Worm (Caenorhabditis elegans) whole organism, L3 larva: ENCODE measurements around the gene exos-1.

ENCODE experiments used
- ZK546.5 ChIP-seq: sonication (generic microtip); optimal IDR thresholded peaks from 2 replicates; lab custom pipeline; 2017; ENCODE audit warnings: missing biosample characterization, missing genetic modification characterization
- ama-1 ChIP-seq: fragments of 150-350 bp; optimal IDR thresholded peaks from 2 replicates; lab custom pipeline; 2018
- ceh-16 ChIP-seq: sonication (generic microtip); optimal IDR thresholded peaks from 2 replicates; lab custom pipeline; 2017; ENCODE audit warnings: missing biosample characterization, missing genetic modification characterization
- ceh-28 ChIP-seq: fragments of 150-350 bp; optimal IDR thresholded peaks from 2 replicates; lab custom pipeline; 2014; ENCODE audit warnings: missing biosample characterization, missing genetic modification reagents, missing genetic modification characterization
- ceh-82 ChIP-seq: fragments of 150-350 bp; optimal IDR thresholded peaks from 2 replicates; lab custom pipeline; 2014; ENCODE audit warnings: missing biosample characterization, missing genetic modification characterization
- daf-12 ChIP-seq: fragments of 150-350 bp; optimal IDR thresholded peaks from 2 replicates; lab custom pipeline; 2014; ENCODE audit warnings: missing biosample characterization, missing genetic modification reagents, missing genetic modification characterization
- egl-27 ChIP-seq: sonication (generic microtip); optimal IDR thresholded peaks from 4 replicates; lab custom pipeline; 2017; ENCODE audit warnings: missing biosample characterization, missing genetic modification reagents, missing genetic modification characterization
- elt-1 ChIP-seq: fragments of 150-350 bp; optimal IDR thresholded peaks from 2 replicates; lab custom pipeline; 2014; ENCODE audit warnings: missing biosample characterization, missing genetic modification characterization
- elt-2 ChIP-seq: sonication (generic microtip); optimal IDR thresholded peaks from 2 replicates; lab custom pipeline; 2016; ENCODE audit warnings: missing genetic modification reagents, mild to moderate bottlenecking, missing genetic modification characterization, missing compliant biosample characterization
- elt-3 ChIP-seq, 3 experiments: fragments of 150-350 bp in 1 of 3; sonication (generic microtip) in 2 of 3; optimal IDR thresholded peaks; 2 replicates in 2 of 3; 4 replicates in 1 of 3; lab custom pipeline; 2014 to 2017; ENCODE audit warnings: missing biosample characterization in 3 of 3, missing genetic modification characterization in 3 of 3
- fkh-10 ChIP-seq: sonication (generic microtip); optimal IDR thresholded peaks from 2 replicates; lab custom pipeline; 2017; ENCODE audit warnings: missing biosample characterization, missing genetic modification reagents, missing genetic modification characterization
- fkh-2 ChIP-seq: fragments of 150-350 bp; optimal IDR thresholded peaks from 2 replicates; lab custom pipeline; 2014; ENCODE audit warnings: missing biosample characterization, missing genetic modification reagents, missing genetic modification characterization
- fos-1 ChIP-seq: fragments of 150-350 bp; optimal IDR thresholded peaks from 2 replicates; lab custom pipeline; 2014; ENCODE audit warnings: missing biosample characterization, missing genetic modification characterization
- jun-1 ChIP-seq: fragments of 150-350 bp; optimal IDR thresholded peaks from 2 replicates; lab custom pipeline; 2014; ENCODE audit warnings: missing biosample characterization, missing genetic modification reagents, missing genetic modification characterization
- lin-15B ChIP-seq: fragments of 150-350 bp; optimal IDR thresholded peaks from 2 replicates; lab custom pipeline; 2014; ENCODE audit warnings: missing biosample characterization, missing genetic modification characterization
- lsy-12 ChIP-seq: sonication (generic microtip); optimal IDR thresholded peaks from 2 replicates; lab custom pipeline; 2016; ENCODE audit warnings: mild to moderate bottlenecking, missing genetic modification characterization, missing compliant biosample characterization
- nfya-1 ChIP-seq: sonication (generic microtip); optimal IDR thresholded peaks from 2 replicates; lab custom pipeline; 2017; ENCODE audit warnings: missing genetic modification characterization, mild to moderate bottlenecking, missing compliant biosample characterization, antibody characterized with exemption, moderate library complexity; ENCODE audit not compliant: insufficient read depth
- nhr-11 ChIP-seq: fragments of 150-350 bp; optimal IDR thresholded peaks from 2 replicates; lab custom pipeline; 2014; ENCODE audit warnings: missing biosample characterization, missing genetic modification characterization
- nhr-12 ChIP-seq: fragments of 150-350 bp; optimal IDR thresholded peaks from 2 replicates; lab custom pipeline; 2014; ENCODE audit warnings: missing biosample characterization, missing genetic modification characterization
- nhr-23 ChIP-seq: fragments of 150-350 bp; optimal IDR thresholded peaks from 2 replicates; lab custom pipeline; 2014; ENCODE audit warnings: missing biosample characterization, missing genetic modification reagents, missing genetic modification characterization
- nhr-25 ChIP-seq: sonication (generic microtip); optimal IDR thresholded peaks from 2 replicates; lab custom pipeline; 2017; ENCODE audit warnings: missing biosample characterization, missing genetic modification characterization
- nhr-43 ChIP-seq: sonication (generic microtip); optimal IDR thresholded peaks from 2 replicates; lab custom pipeline; 2016; ENCODE audit warnings: mild to moderate bottlenecking, missing genetic modification characterization, missing compliant biosample characterization; ENCODE audit not compliant: poor library complexity, severe bottlenecking
- nhr-67 ChIP-seq: fragments of 150-350 bp; optimal IDR thresholded peaks from 2 replicates; lab custom pipeline; 2014; ENCODE audit warnings: missing biosample characterization, missing genetic modification characterization
- nhr-76 ChIP-seq: fragments of 150-350 bp; sonication (generic microtip); optimal IDR thresholded peaks from 5 replicates; lab custom pipeline; 2014; ENCODE audit warnings: missing biosample characterization, missing genetic modification characterization
- nhr-77 ChIP-seq: fragments of 150-350 bp; optimal IDR thresholded peaks from 2 replicates; lab custom pipeline; 2014; ENCODE audit warnings: missing biosample characterization, missing genetic modification characterization
- pqm-1 ChIP-seq: fragments of 150-350 bp; optimal IDR thresholded peaks from 2 replicates; lab custom pipeline; 2017; ENCODE audit warnings: missing biosample characterization, missing genetic modification characterization, inconsistent platforms
- sea-2 ChIP-seq: fragments of 150-350 bp; sonication (generic microtip); optimal IDR thresholded peaks from 4 replicates; lab custom pipeline; 2014; ENCODE audit warnings: missing biosample characterization, missing genetic modification reagents, missing genetic modification characterization
- skn-1 ChIP-seq: fragments of 150-350 bp; optimal IDR thresholded peaks from 2 replicates; lab custom pipeline; 2014; ENCODE audit warnings: missing biosample characterization, missing genetic modification characterization
- snpc-4 ChIP-seq: fragments of 150-350 bp; optimal IDR thresholded peaks from 2 replicates; lab custom pipeline; 2014; ENCODE audit warnings: missing biosample characterization, missing genetic modification characterization
- tbx-2 ChIP-seq: sonication (generic microtip); optimal IDR thresholded peaks from 2 replicates; lab custom pipeline; 2016; ENCODE audit warnings: mild to moderate bottlenecking, missing genetic modification characterization, missing compliant biosample characterization
- unc-39 ChIP-seq: sonication (generic microtip); optimal IDR thresholded peaks from 4 replicates; lab custom pipeline; 2017; ENCODE audit warnings: missing biosample characterization, missing genetic modification characterization
- unc-62 ChIP-seq: fragments of 150-350 bp; sonication (generic microtip); optimal IDR thresholded peaks from 4 replicates; lab custom pipeline; 2014; ENCODE audit warnings: missing biosample characterization, missing genetic modification reagents, missing genetic modification characterization
- ztf-11 ChIP-seq: fragments of 150-350 bp; optimal IDR thresholded peaks from 2 replicates; lab custom pipeline; 2014; ENCODE audit warnings: missing biosample characterization, missing genetic modification characterization
- ztf-4 ChIP-seq: fragments of 150-350 bp; optimal IDR thresholded peaks from 2 replicates; lab custom pipeline; 2014; ENCODE audit warnings: missing biosample characterization, missing genetic modification characterization

The exos-1 gene

DNA sequence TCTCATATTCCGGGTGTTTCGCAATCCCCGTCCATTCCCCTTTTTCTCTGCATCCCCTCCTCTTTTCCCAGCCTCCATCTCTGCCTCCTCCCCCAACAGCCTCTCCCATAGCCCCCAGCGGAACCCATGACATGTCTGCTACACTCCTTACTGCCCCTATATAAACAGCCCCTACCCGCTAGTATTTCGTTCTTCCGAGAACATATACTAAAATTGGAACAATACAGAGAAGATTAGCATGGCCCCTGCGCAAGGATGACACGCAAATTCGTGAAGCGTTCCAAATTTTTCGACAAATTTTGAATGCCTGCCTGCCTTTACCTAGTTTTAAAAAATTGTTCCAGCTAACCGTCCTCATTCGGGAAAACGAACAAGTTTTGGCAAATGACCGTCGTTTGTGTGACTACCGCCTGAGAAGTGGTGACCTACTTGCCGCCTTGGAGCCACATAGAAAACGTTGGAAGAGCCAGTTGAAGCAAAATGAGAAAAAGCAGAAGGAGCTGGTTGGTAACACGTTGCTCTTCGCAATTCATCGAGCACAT, 19.3 kb upstream of the exos-1 start (continued):
- TF ChIP-seq nfya-1 (tag; lab: Kevin White, UChicago), result peak; percentile 96
- peak; percentile 43 for TF ChIP-seq ztf-11 (tag; lab: Kevin White, UChicago)
- peak; percentile 40 for TF ChIP-seq elt-1 (tag; lab: Kevin White, UChicago)
- peak; percentile 77 for TF ChIP-seq egl-27 (tag; lab: Kevin White, UChicago)
- TF ChIP-seq ztf-4 (tag; lab: Kevin White, UChicago), result peak; percentile 87
- TF ChIP-seq nhr-43, result peak; percentile 96
- TF ChIP-seq sea-2 (GFP tag; lab: Kevin White, UChicago), result peak; percentile 92
- TF ChIP-seq unc-39, result peak; percentile 67
- TF ChIP-seq unc-62 (GFP tag; lab: Kevin White, UChicago), result peak; percentile 76
- TF ChIP-seq ceh-16, result peak; percentile 57
- peak; percentile 50 for TF ChIP-seq fkh-10 (GFP tag; lab: Kevin White, UChicago)
- TF ChIP-seq skn-1 (tag; lab: Kevin White, UChicago), result peak; percentile 58
- TF ChIP-seq daf-12 (tag; lab: Kevin White, UChicago), result no peak
- TF ChIP-seq pqm-1, result peak; percentile 37
- TF ChIP-seq jun-1 (tag; lab: Kevin White, UChicago), result peak; percentile 89
- peak; percentile 95 for TF ChIP-seq nhr-23 (tag; lab: Kevin White, UChicago)
- TF ChIP-seq nhr-12, result no peak
- TF ChIP-seq ceh-82 (tag; lab: Kevin White, UChicago), result peak; percentile 96
- TF ChIP-seq ceh-28 (tag; lab: Kevin White, UChicago), result peak; percentile 88
- peak; percentile 14 for TF ChIP-seq fkh-2 (tag; lab: Kevin White, UChicago)

DNA sequence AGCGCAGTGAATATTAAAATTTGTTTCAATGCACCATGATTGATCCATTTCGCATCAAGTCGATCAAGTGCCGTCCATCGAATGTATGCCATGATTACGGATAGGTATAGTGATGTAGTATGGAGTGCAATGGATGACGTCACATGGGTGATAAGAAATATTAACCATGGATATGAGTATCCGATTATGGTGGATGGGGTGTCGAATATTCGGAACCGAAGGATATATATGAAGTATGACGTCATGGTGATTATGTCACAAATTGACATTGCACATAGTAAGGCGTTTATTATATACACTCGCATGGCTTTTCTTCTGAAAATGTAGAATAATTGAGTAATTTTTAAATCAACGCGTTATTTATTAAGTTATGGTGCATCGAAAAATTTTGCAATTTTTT, 14.8 kb upstream of the exos-1 start:
- TF ChIP-seq nfya-1 (tag; lab: Kevin White, UChicago) (no peak), nhr-77 (tag; lab: Kevin White, UChicago) (no peak), ZK546.5 (no peak), elt-1 (tag; lab: Kevin White, UChicago) (no peak), ceh-28 (tag; lab: Kevin White, UChicago) (no peak), ceh-82 (tag; lab: Kevin White, UChicago) (no peak), unc-62 (GFP tag; lab: Kevin White, UChicago) (no peak), lsy-12 (no peak), fos-1 (tag; lab: Kevin White, UChicago) (no peak), unc-39 (no peak), elt-3 (tag; optimal IDR thresholded peaks at IDR 0.05; lab: Kevin White, UChicago) (no peak), tbx-2 (tag; lab: Kevin White, UChicago) (no peak), nhr-11 (no peak), nhr-76 (tag; lab: Kevin White, UChicago) (no peak), ama-1 (lab: Kevin White, UChicago) (no peak), nhr-25 (no peak), sea-2 (GFP tag; lab: Kevin White, UChicago) (no peak), fkh-2 (tag; lab: Kevin White, UChicago) (no peak), snpc-4 (tag; lab: Kevin White, UChicago) (no peak), elt-2 (tag; lab: Kevin White, UChicago) (no peak)

DNA sequence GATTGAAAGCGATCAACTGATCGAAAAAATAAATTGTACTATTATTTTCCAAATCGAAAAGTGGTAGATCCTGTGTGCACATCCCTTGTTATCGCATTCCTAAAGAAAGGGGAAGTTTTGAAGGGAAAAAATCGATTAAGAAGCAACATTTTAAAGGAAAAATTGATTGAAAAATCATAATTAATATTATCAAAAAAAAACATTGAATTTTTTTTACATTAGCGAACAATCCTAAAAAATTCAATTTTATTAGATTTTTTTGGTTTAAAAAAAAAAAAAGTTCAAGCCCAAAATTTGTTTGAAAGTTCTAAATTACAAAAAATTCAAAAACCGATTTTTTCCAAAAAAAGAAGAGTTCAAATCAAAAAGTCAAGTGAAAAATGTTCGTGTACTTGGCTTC, 13.7 kb upstream of the exos-1 start, which contains the start of gene dmsr-5:
TSS of gene dmsr-5 (minus strand) at position 101 of the 400 bp plus-strand sequence.
- no peak for TF ChIP-seq lin-15B (tag; lab: Kevin White, UChicago)
- TF ChIP-seq, all 47 proteins: peak for 0

DNA sequence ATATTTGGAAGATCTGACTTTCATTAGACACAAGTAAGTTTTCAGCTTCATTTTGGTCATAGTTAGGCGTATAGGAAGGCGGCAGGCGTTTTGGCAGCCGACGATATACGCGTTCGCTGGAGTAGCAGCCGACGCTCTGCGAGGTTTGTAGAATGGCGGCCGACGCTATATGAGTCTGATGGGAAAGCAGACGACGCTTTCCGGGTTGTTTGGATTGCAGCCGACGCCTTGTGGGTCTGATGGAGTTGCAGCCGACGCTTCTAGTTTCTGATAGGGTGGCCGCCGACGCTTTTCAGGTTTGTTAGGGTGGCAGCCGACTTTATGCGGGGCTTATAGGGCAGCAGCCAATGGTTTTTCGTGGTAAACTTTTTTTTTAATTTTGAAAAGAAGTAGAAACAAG, 6.0 kb upstream of the exos-1 start:
- TF ChIP-seq jun-1 (tag; lab: Kevin White, UChicago) (no peak), nhr-25 (no peak), nhr-11 (no peak), fkh-10 (GFP tag; lab: Kevin White, UChicago) (no peak), elt-3 (tag; optimal IDR thresholded peaks at IDR 0.05; lab: Kevin White, UChicago) (no peak), ceh-28 (tag; lab: Kevin White, UChicago) (no peak), nhr-77 (tag; lab: Kevin White, UChicago) (no peak), nhr-12 (no peak), nhr-67 (tag; lab: Kevin White, UChicago) (no peak), nhr-76 (tag; lab: Kevin White, UChicago) (no peak), sea-2 (GFP tag; lab: Kevin White, UChicago) (no peak), nhr-23 (tag; lab: Kevin White, UChicago) (no peak)
